Fruit fly (Drosophila melanogaster): ENCODE data around the gene aop.

Gene aop

dm6 chr2L:2175090-2175830, 3.3 kb downstream of the aop start (continued):
- TF ChIP-seq Lpt (GFP tag; optimal IDR thresholded peaks at IDR 0.05) (peak; percentile 71), CG7368 (GFP tag; optimal IDR thresholded peaks at IDR 0.05) (no peak), dac (GFP tag; optimal IDR thresholded peaks at IDR 0.05) (no peak), Eip78C (GFP tag) (peak; percentile 86), CG6276 (GFP tag; optimal IDR thresholded peaks at IDR 0.05) (no peak), Met (GFP tag; optimal IDR thresholded peaks at IDR 0.05) (peak; percentile 60), fd59A (GFP tag; optimal IDR thresholded peaks at IDR 0.05) (no peak), eg (GFP tag; IDR thresholded peaks at IDR 0.05) (no peak), CG8632 (GFP tag; optimal IDR thresholded peaks at IDR 0.05) (peak; percentile 29), fkh (GFP tag; optimal IDR thresholded peaks at IDR 0.05) (no peak), Blimp-1 (GFP tag; optimal IDR thresholded peaks at IDR 0.05) (no peak), pdm3 (GFP tag; optimal IDR thresholded peaks at IDR 0.05) (peak; percentile 28), CG9139 (GFP tag; optimal IDR thresholded peaks at IDR 0.05) (peak; percentile 30), esn (GFP tag; optimal IDR thresholded peaks at IDR 0.05) (peak; percentile 55), salr (GFP tag; optimal IDR thresholded peaks at IDR 0.05) (peak in 1 of 2 experiments; percentile 12), topi (GFP tag; optimal IDR thresholded peaks at IDR 0.05) (peak; percentile 51), Ets21C (GFP tag; optimal IDR thresholded peaks at IDR 0.05) (no peak), Eip93F (GFP tag; optimal IDR thresholded peaks at IDR 0.05) (no peak), Hr4 (GFP tag; optimal IDR thresholded peaks at IDR 0.05) (no peak), Smox (GFP tag; optimal IDR thresholded peaks at IDR 0.05) (peak; percentile 48), vri (GFP tag; optimal IDR thresholded peaks at IDR 0.05) (peak; percentile 51)

- TF ChIP-seq Lpt (GFP tag; optimal IDR thresholded peaks at IDR 0.05) (peak; percentile 6), fd59A (GFP tag; optimal IDR thresholded peaks at IDR 0.05) (no peak), CG3032 (tag; optimal IDR thresholded peaks at IDR 0.05) (no peak), CG6854 (GFP tag; optimal IDR thresholded peaks at IDR 0.05) (no peak), Ets21C (GFP tag; optimal IDR thresholded peaks at IDR 0.05) (no peak), CG11902 (GFP tag; optimal IDR thresholded peaks at IDR 0.05) (no peak), fkh (GFP tag; optimal IDR thresholded peaks at IDR 0.05) (peak; percentile 16)
These were observed 5.0 kb downstream of the aop start for dm6 chr2L:2173604-2174003.

- TF ChIP-seq vri (GFP tag; optimal IDR thresholded peaks at IDR 0.05), result no peak
- no peak for TF ChIP-seq Eip93F (GFP tag; optimal IDR thresholded peaks at IDR 0.05)
- no peak for TF ChIP-seq CG6163 (GFP tag; IDR thresholded peaks at IDR 0.05)
- no peak for TF ChIP-seq CG9139 (GFP tag; optimal IDR thresholded peaks at IDR 0.05)
- TF ChIP-seq fkh (GFP tag; optimal IDR thresholded peaks at IDR 0.05), result no peak
- no peak for TF ChIP-seq OdsH (GFP tag; optimal IDR thresholded peaks at IDR 0.05)
- no peak for TF ChIP-seq CG6808 (GFP tag; optimal IDR thresholded peaks at IDR 0.05)
- TF ChIP-seq Blimp-1 (GFP tag; optimal IDR thresholded peaks at IDR 0.05), result no peak
- no peak for TF ChIP-seq Met (GFP tag; optimal IDR thresholded peaks at IDR 0.05)
These were observed 5.4 kb downstream of the aop start for dm6 chr2L:2173191-2173590.

- TF ChIP-seq CG8119 (GFP tag; IDR thresholded peaks at IDR 0.05) (no peak), acj6 (GFP tag; optimal IDR thresholded peaks at IDR 0.05) (peak; percentile 25), fkh (GFP tag; optimal IDR thresholded peaks at IDR 0.05) (no peak), svp (GFP tag) (peak; percentile 60), topi (GFP tag; optimal IDR thresholded peaks at IDR 0.05) (no peak), Eip78C (GFP tag) (peak; percentile 63), CG10669 (GFP tag; optimal IDR thresholded peaks at IDR 0.05) (no peak), CG6163 (GFP tag; IDR thresholded peaks at IDR 0.05) (0 out of 3 replicates have a peak, but pooled peaks have one; percentile 38), CG32006 (GFP tag; optimal IDR thresholded peaks at IDR 0.05) (peak; percentile 6), Hr38 (GFP tag; optimal IDR thresholded peaks at IDR 0.05) (no peak), fd59A (GFP tag; optimal IDR thresholded peaks at IDR 0.05) (no peak), Ets96B (tag; optimal IDR thresholded peaks at IDR 0.05) (no peak), Ets21C (GFP tag; optimal IDR thresholded peaks at IDR 0.05) (no peak), Gug (GFP tag; IDR thresholded peaks at IDR 0.05) (no peak), CG31627 (GFP tag; optimal IDR thresholded peaks at IDR 0.05) (no peak), salr (GFP tag; optimal IDR thresholded peaks at IDR 0.05) (no peak), CG11294 (GFP tag; IDR thresholded peaks at IDR 0.05) (no peak), CG16779 (tag; optimal IDR thresholded peaks at IDR 0.05) (no peak)
These were observed 6.0 kb downstream of the aop start for dm6 chr2L:2172460-2173121.
